Fruit fly (Drosophila melanogaster): ENCODE data around the gene CG43165.

- TF ChIP-seq OdsH (GFP tag; optimal IDR thresholded peaks at IDR 0.05) (no peak), CG10631 (GFP tag; optimal IDR thresholded peaks at IDR 0.05) (no peak), CG8319 (GFP tag; optimal IDR thresholded peaks at IDR 0.05) (no peak), net (GFP tag; optimal IDR thresholded peaks at IDR 0.05) (no peak), Hr39 (GFP tag; optimal IDR thresholded peaks at IDR 0.05) (no peak), CG10669 (GFP tag; optimal IDR thresholded peaks at IDR 0.05) (no peak), CG11902 (GFP tag; optimal IDR thresholded peaks at IDR 0.05) (no peak), CG7368 (GFP tag; optimal IDR thresholded peaks at IDR 0.05) (no peak), CG6854 (GFP tag; optimal IDR thresholded peaks at IDR 0.05) (no peak), CG32006 (GFP tag; optimal IDR thresholded peaks at IDR 0.05) (no peak), Hr38 (GFP tag; optimal IDR thresholded peaks at IDR 0.05) (no peak)
These were observed at the start of gene CG43165 for dm6 chr2L:3694920-3695319.
